Worm (Caenorhabditis elegans) whole organism, early embryonic: ENCODE results near the gene clec-172.

ENCODE experiments used
- B0310.2 ChIP-seq: sonication (generic microtip); optimal IDR thresholded peaks from 2 replicates; lab custom pipeline; 2016; ENCODE audit warnings: mild to moderate bottlenecking, missing genetic modification characterization, missing compliant biosample characterization
- F13C5.2 ChIP-seq: sonication (generic microtip); optimal IDR thresholded peaks from 2 replicates; lab custom pipeline; 2017; ENCODE audit warnings: mild to moderate bottlenecking, missing genetic modification characterization, inconsistent platforms, missing compliant biosample characterization
- aly-1 ChIP-seq: sonication (generic microtip); optimal IDR thresholded peaks from 2 replicates; lab custom pipeline; 2016; ENCODE audit warnings: missing genetic modification characterization, missing compliant biosample characterization
- ama-1 ChIP-seq: fragments of 150-350 bp; optimal IDR thresholded peaks from 2 replicates; lab custom pipeline; 2014
- ceh-13 ChIP-seq: fragments of 200-800 bp; sonication (Bioruptor generic); optimal IDR thresholded peaks from 2 replicates; lab custom pipeline; 2018; ENCODE audit warnings: mild to moderate bottlenecking, missing genetic modification characterization, missing compliant biosample characterization
- ceh-36 ChIP-seq: sonication (generic microtip); optimal IDR thresholded peaks from 2 replicates; lab custom pipeline; 2016; ENCODE audit warnings: missing genetic modification characterization, inconsistent platforms, missing compliant biosample characterization
- ets-7 ChIP-seq: sonication (generic microtip); optimal IDR thresholded peaks from 2 replicates; lab custom pipeline; 2016; ENCODE audit warnings: missing genotype, missing genetic modification characterization, missing compliant biosample characterization
- flt-1 ChIP-seq: fragments of 200-800 bp; sonication (Bioruptor generic); IDR thresholded peaks from 2 replicates; pipeline ENCODE4 v1.3.6; 2022; ENCODE audit warnings: missing genetic modification characterization, missing compliant biosample characterization
- hmbx-1 ChIP-seq: sonication (generic microtip); optimal IDR thresholded peaks from 2 replicates; lab custom pipeline; 2016; ENCODE audit warnings: mild to moderate bottlenecking, missing genetic modification characterization, missing compliant biosample characterization
- hmg-4 ChIP-seq: fragments of 200-800 bp; sonication (Bioruptor generic); optimal IDR thresholded peaks from 2 replicates; lab custom pipeline; 2018; ENCODE audit warnings: mild to moderate bottlenecking, missing genetic modification characterization, missing compliant biosample characterization
- hnd-1 ChIP-seq: sonication (generic microtip); optimal IDR thresholded peaks from 2 replicates; lab custom pipeline; 2016; ENCODE audit warnings: missing genetic modification characterization, missing compliant biosample characterization
- pes-1 ChIP-seq: fragments of 200-800 bp; sonication (Bioruptor generic); IDR thresholded peaks from 2 replicates; pipeline ENCODE4 v1.3.6; 2022; ENCODE audit warnings: missing genetic modification reagents, missing genetic modification characterization, missing compliant biosample characterization
- scrt-1 ChIP-seq: fragments of 200-800 bp; sonication (Bioruptor generic); IDR thresholded peaks from 2 replicates; pipeline ENCODE4 v1.3.6; 2022; ENCODE audit warnings: missing genetic modification characterization, missing compliant biosample characterization
- sea-1 ChIP-seq: fragments of 200-800 bp; sonication (Bioruptor generic); conservative IDR thresholded peaks from 2 replicates; pipeline ENCODE4 v1.3.6; 2022; ENCODE audit warnings: missing genetic modification characterization, missing compliant biosample characterization
- tbx-11 ChIP-seq: fragments of 200-800 bp; sonication (Bioruptor generic); IDR thresholded peaks from 2 replicates; pipeline ENCODE4 v1.3.6; 2022; ENCODE audit warnings: missing genetic modification characterization, missing compliant biosample characterization
- tbx-37 ChIP-seq: fragments of 200-800 bp; sonication (Bioruptor generic); conservative IDR thresholded peaks from 2 replicates; pipeline ENCODE4 v1.3.6; 2022; ENCODE audit warnings: missing genetic modification reagents, missing genetic modification characterization, missing compliant biosample characterization
- tra-4 ChIP-seq: sonication (generic microtip); optimal IDR thresholded peaks from 2 replicates; lab custom pipeline; 2017; ENCODE audit warnings: missing genetic modification characterization, missing compliant biosample characterization

Gene clec-172

ce11 chrIV:1510241-1510640 is 6.2 kb downstream of the clec-172 start, which contains the start of gene txt-4:
Gene txt-4, plus strand, starts transcription at chrIV:1510564.
- no peak for TF ChIP-seq ceh-13 (GFP tag; lab: Kevin White, UChicago)
- no peak for TF ChIP-seq ets-7 (tag; lab: Kevin White, UChicago)
- no peak for TF ChIP-seq sea-1 (GFP tag; lab: Robert Waterston, UW)
- TF ChIP-seq scrt-1 (GFP tag; lab: Robert Waterston, UW) = no peak
- TF ChIP-seq tbx-37 (GFP tag; lab: Robert Waterston, UW) = no peak
- TF ChIP-seq pes-1 (GFP tag; lab: Robert Waterston, UW) = no peak
- no peak for TF ChIP-seq hmg-4 (GFP tag; lab: Kevin White, UChicago)
- TF ChIP-seq F13C5.2 (tag; lab: Kevin White, UChicago) = no peak

- no peak for TF ChIP-seq ceh-36 (tag; lab: Kevin White, UChicago)
- TF ChIP-seq aly-1 (tag; lab: Kevin White, UChicago) = no peak
- TF ChIP-seq hmg-4 (GFP tag; lab: Kevin White, UChicago) = no peak
- no peak for TF ChIP-seq hnd-1
- no peak for TF ChIP-seq tbx-11 (GFP tag; lab: Robert Waterston, UW)
- no peak for TF ChIP-seq tbx-37 (GFP tag; lab: Robert Waterston, UW)
- TF ChIP-seq scrt-1 (GFP tag; lab: Robert Waterston, UW) = no peak
- no peak for TF ChIP-seq ama-1 (lab: Kevin White, UChicago)
- no peak for TF ChIP-seq sea-1 (GFP tag; lab: Robert Waterston, UW)
- TF ChIP-seq flt-1 (GFP tag; lab: Robert Waterston, UW) = no peak
- no peak for TF ChIP-seq hmbx-1 (tag; lab: Kevin White, UChicago)
These were observed 19.0 kb downstream of the clec-172 start, which contains the start of gene hxk-3 for ce11 chrIV:1497448-1497847. Gene hxk-3, plus strand, starts transcription at chrIV:1497626.

- TF ChIP-seq flt-1 (GFP tag; lab: Robert Waterston, UW) (no peak), hnd-1 (no peak), hmbx-1 (tag; lab: Kevin White, UChicago) (no peak), scrt-1 (GFP tag; lab: Robert Waterston, UW) (no peak), ceh-13 (GFP tag; lab: Kevin White, UChicago) (no peak), tra-4 (tag; lab: Kevin White, UChicago) (no peak), pes-1 (GFP tag; lab: Robert Waterston, UW) (no peak), aly-1 (tag; lab: Kevin White, UChicago) (no peak)
These were observed 19.8 kb downstream of the clec-172 start for ce11 chrIV:1496679-1497033.

ce11 chrIV:1496017-1496678 is 20.3 kb downstream of the clec-172 start, which contains the start of gene npp-20:
Gene npp-20, minus strand, starts transcription at chrIV:1496022.
- TF ChIP-seq scrt-1 (GFP tag; lab: Robert Waterston, UW) (no peak), tra-4 (tag; lab: Kevin White, UChicago) (no peak), ceh-36 (tag; lab: Kevin White, UChicago) (no peak), hmbx-1 (tag; lab: Kevin White, UChicago) (no peak), sea-1 (GFP tag; lab: Robert Waterston, UW) (no peak), hnd-1 (no peak), flt-1 (GFP tag; lab: Robert Waterston, UW) (no peak), ets-7 (tag; lab: Kevin White, UChicago) (no peak), hmg-4 (GFP tag; lab: Kevin White, UChicago) (no peak), B0310.2 (no peak), ama-1 (lab: Kevin White, UChicago) (no peak), ceh-13 (GFP tag; lab: Kevin White, UChicago) (no peak), tbx-11 (GFP tag; lab: Robert Waterston, UW) (no peak)

ce11 chrIV:1484968-1485474 is 31.4 kb downstream of the clec-172 start, which contains the start of gene Y77E11A.16:
Gene Y77E11A.16, plus strand, starts transcription at chrIV:1485424.
- TF ChIP-seq sea-1 (GFP tag; lab: Robert Waterston, UW) (no peak), aly-1 (tag; lab: Kevin White, UChicago) (no peak), ceh-36 (tag; lab: Kevin White, UChicago) (no peak), ama-1 (lab: Kevin White, UChicago) (no peak), ets-7 (tag; lab: Kevin White, UChicago) (no peak), B0310.2 (no peak), hnd-1 (no peak), F13C5.2 (tag; lab: Kevin White, UChicago) (no peak), tbx-11 (GFP tag; lab: Robert Waterston, UW) (no peak), pes-1 (GFP tag; lab: Robert Waterston, UW) (no peak), scrt-1 (GFP tag; lab: Robert Waterston, UW) (no peak), hmbx-1 (tag; lab: Kevin White, UChicago) (no peak), flt-1 (GFP tag; lab: Robert Waterston, UW) (no peak), hmg-4 (GFP tag; lab: Kevin White, UChicago) (no peak)

- TF ChIP-seq hmbx-1 (tag; lab: Kevin White, UChicago) = no peak
- no peak for TF ChIP-seq ceh-13 (GFP tag; lab: Kevin White, UChicago)
- TF ChIP-seq flt-1 (GFP tag; lab: Robert Waterston, UW) = no peak
- no peak for TF ChIP-seq tbx-11 (GFP tag; lab: Robert Waterston, UW)
These were observed 37.8 kb downstream of the clec-172 start for ce11 chrIV:1478649-1479048.

- TF ChIP-seq sea-1 (GFP tag; lab: Robert Waterston, UW) (no peak), hnd-1 (no peak), flt-1 (GFP tag; lab: Robert Waterston, UW) (no peak), ama-1 (lab: Kevin White, UChicago) (no peak), ceh-13 (GFP tag; lab: Kevin White, UChicago) (no peak), ceh-36 (tag; lab: Kevin White, UChicago) (no peak), aly-1 (tag; lab: Kevin White, UChicago) (no peak), hmbx-1 (tag; lab: Kevin White, UChicago) (no peak), hmg-4 (GFP tag; lab: Kevin White, UChicago) (no peak), tra-4 (tag; lab: Kevin White, UChicago) (no peak), F13C5.2 (tag; lab: Kevin White, UChicago) (no peak), tbx-11 (GFP tag; lab: Robert Waterston, UW) (no peak), ets-7 (tag; lab: Kevin White, UChicago) (no peak), pes-1 (GFP tag; lab: Robert Waterston, UW) (no peak)
These were observed 41.4 kb downstream of the clec-172 start, which contains the start of gene Y77E11A.12 for ce11 chrIV:1475009-1475408. Gene Y77E11A.12, minus strand, starts transcription at chrIV:1475109.
